Worm (Caenorhabditis elegans) whole organism, young adult: ENCODE data around the gene B0563.9.

ENCODE experiments used
- C06A6.2 ChIP-seq: fragments of 200-800 bp; sonication (Bioruptor generic); conservative IDR thresholded peaks from 2 replicates; pipeline ENCODE4 v1.3.6; 2022; ENCODE audit warnings: missing genetic modification characterization, missing compliant biosample characterization
- ama-1 ChIP-seq, 3 experiments: fragments of 150-350 bp in 1 of 3; sonication (generic microtip) in 2 of 3; optimal IDR thresholded peaks; 2 replicates each; lab custom pipeline; 2014 to 2018; ENCODE audit warnings: missing biosample characterization in 2 of 3, missing genetic modification characterization in 2 of 3, missing genetic modification reagents in 2 of 3
- bed-1 ChIP-seq: fragments of 200-800 bp; sonication (Bioruptor generic); IDR thresholded peaks from 2 replicates; pipeline ENCODE4 v1.3.6; 2022; ENCODE audit warnings: missing genetic modification reagents, missing genetic modification characterization, missing compliant biosample characterization
- die-1 ChIP-seq: sonication (generic microtip); optimal IDR thresholded peaks from 2 replicates; lab custom pipeline; 2016; ENCODE audit warnings: missing genotype, mild to moderate bottlenecking, missing genetic modification characterization, missing compliant biosample characterization
- egl-18 ChIP-seq: fragments of 200-800 bp; sonication (Bioruptor generic); IDR thresholded peaks from 2 replicates; pipeline ENCODE4 v1.3.6; 2022; ENCODE audit warnings: missing genetic modification reagents, missing genetic modification characterization, missing compliant biosample characterization
- lin-35 ChIP-seq, 3 experiments: fragments of 150-350 bp in 2 of 3; sonication (generic microtip) in 1 of 3; optimal IDR thresholded peaks; 2 replicates each; lab custom pipeline; 2014 to 2018; ENCODE audit warnings: missing biosample characterization in 3 of 3, missing genetic modification characterization in 3 of 3, missing genetic modification reagents in 3 of 3
- lir-1 ChIP-seq: fragments of 200-800 bp; sonication (Bioruptor generic); conservative IDR thresholded peaks from 2 replicates; pipeline ENCODE4 v1.3.6; 2022; ENCODE audit warnings: missing genetic modification reagents, missing genetic modification characterization, missing compliant biosample characterization
- nfyb-1 ChIP-seq: fragments of 200-800 bp; sonication (Bioruptor generic); IDR thresholded peaks from 2 replicates; pipeline ENCODE4 v1.3.6; 2022; ENCODE audit warnings: missing genetic modification reagents, missing genetic modification characterization, missing compliant biosample characterization
- pha-4 ChIP-seq: fragments of 150-350 bp; sonication (generic microtip); optimal IDR thresholded peaks from 2 replicates; lab custom pipeline; 2014; ENCODE audit warnings: missing biosample characterization, missing genetic modification reagents, missing genetic modification characterization
- snpc-4 ChIP-seq, 5 experiments: fragments of 150-350 bp in 1 of 5; sonication (generic microtip) in 4 of 5; optimal IDR thresholded peaks; 2 replicates each; lab custom pipeline; 2014 to 2018; ENCODE audit warnings: missing genetic modification characterization in 5 of 5, missing biosample characterization in 3 of 5, antibody characterized with exemption in 2 of 5, mild to moderate bottlenecking in 2 of 5, missing compliant biosample characterization in 2 of 5, missing genotype in 2 of 5, moderate library complexity in 2 of 5, missing genetic modification reagents in 1 of 5
- unc-130 ChIP-seq: sonication (generic microtip); optimal IDR thresholded peaks from 2 replicates; lab custom pipeline; 2016; ENCODE audit warnings: missing genetic modification reagents, missing genetic modification characterization, missing compliant biosample characterization
- zfh-2 ChIP-seq: fragments of 200-800 bp; sonication (Bioruptor generic); conservative IDR thresholded peaks from 2 replicates; pipeline ENCODE4 v1.3.6; 2022; ENCODE audit warnings: missing genetic modification reagents, missing genetic modification characterization, missing compliant biosample characterization

DNA sequence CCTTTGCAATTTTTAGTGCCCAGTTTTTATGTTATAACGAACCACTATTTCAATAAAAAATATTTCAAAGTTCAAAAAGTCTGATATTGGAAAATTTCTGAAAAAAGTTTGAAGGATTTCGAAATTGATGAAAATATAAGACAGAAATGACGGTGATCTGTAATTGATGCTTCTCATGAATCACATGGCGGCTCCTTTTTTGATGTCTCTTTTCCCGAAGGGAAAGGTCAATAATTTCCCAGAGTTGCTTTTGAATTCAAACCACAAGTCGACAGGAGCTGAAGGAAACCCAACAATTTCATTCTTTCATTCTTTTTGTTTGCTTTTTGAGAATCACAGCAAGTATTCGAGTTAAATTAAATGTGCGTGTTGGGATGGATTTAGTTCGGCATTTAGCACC lies 3.9 kb downstream of the B0563.9 start, which contains the start of gene B0563.18:
- TF ChIP-seq nfyb-1: no peak
- TF ChIP-seq ama-1 (optimal IDR thresholded peaks at IDR 0.05; lab: Kevin White, UChicago): no peak
- no peak for TF ChIP-seq ama-1 (GFP tag; optimal IDR thresholded peaks at IDR 0.05; lab: Kevin White, UChicago)
- no peak for TF ChIP-seq C06A6.2 (GFP tag; lab: Robert Waterston, UW)
- no peak for TF ChIP-seq pha-4
- no peak for TF ChIP-seq die-1
- TF ChIP-seq lin-35 (GFP tag; optimal IDR thresholded peaks at IDR 0.05; lab: Kevin White, UChicago): no peak
- no peak for TF ChIP-seq lir-1
- TF ChIP-seq zfh-2 (GFP tag; lab: Robert Waterston, UW): no peak
- no peak for TF ChIP-seq unc-130 (GFP tag; lab: Kevin White, UChicago)
- no peak for TF ChIP-seq bed-1
- TF ChIP-seq egl-18 (GFP tag; lab: Robert Waterston, UW): no peak
- TF ChIP-seq snpc-4 (GFP tag; optimal IDR thresholded peaks at IDR 0.05; lab: Kevin White, UChicago): no peak
- no peak for TF ChIP-seq snpc-4 (tag; optimal IDR thresholded peaks at IDR 0.05; lab: Kevin White, UChicago)
